Worm (Caenorhabditis elegans): Measurements from ENCODE around the gene F57B9.8.
A peak's percentile ranks its signal among the peaks of the same experiment; 100 is the strongest.

- TF ChIP-seq daf-19 (GFP tag; conservative IDR thresholded peaks at IDR 0.05) (no peak), snpc-4 (tag; optimal IDR thresholded peaks at IDR 0.05) (no peak), lin-39 (tag; optimal IDR thresholded peaks at IDR 0.05) (no peak), dmd-6 (GFP tag; IDR thresholded peaks at IDR 0.05) (peak; percentile 40; the same call in 1 of the 2 replicates), unc-39 (tag; optimal IDR thresholded peaks at IDR 0.05) (no peak), nhr-25 (tag; optimal IDR thresholded peaks at IDR 0.05; ENCODE audit: borderline replicate concordance, insufficient read depth) (no peak), F49E8.2 (tag; optimal IDR thresholded peaks at IDR 0.05; ENCODE audit: borderline replicate concordance) (no peak), Y75B8A.6 (GFP tag; IDR thresholded peaks at IDR 0.05) (no peak), hlh-30 (tag; optimal IDR thresholded peaks at IDR 0.05; ENCODE audit: insufficient read depth) (no peak), lin-1 (GFP tag; IDR thresholded peaks at IDR 0.05) (no peak), lin-13 (GFP tag; optimal IDR thresholded peaks at IDR 0.05) (no peak), ceh-62 (tag; optimal IDR thresholded peaks at IDR 0.05) (no peak), nhr-28 (tag; optimal IDR thresholded peaks at IDR 0.05) (no peak)
Observed at ce11 chrIII:6903056-6903977, 31.8 kb downstream of the F57B9.8 start, which contains the start of the genes brc-2 and T07E3.3.

Measured in whole organism, L4 larva.